Fruit fly (Drosophila melanogaster) whole organism: ENCODE data around the gene Pcd.

Source experiments
- CG8478 ChIP-seq: fragments of >200 bp; optimal IDR thresholded peaks from 2 replicates; lab custom pipeline; 2018; ENCODE audit warnings: inconsistent platforms
- Dll ChIP-seq: fragments of >200 bp; optimal IDR thresholded peaks from 2 replicates; lab custom pipeline; 2017
- pan ChIP-seq: fragments of >200 bp; optimal IDR thresholded peaks from 2 replicates; lab custom pipeline; 2017
- usp ChIP-seq: fragments of >200 bp; optimal IDR thresholded peaks from 2 replicates; lab custom pipeline; 2017; ENCODE audit warnings: missing biosample characterization, missing genetic modification characterization, mixed read lengths

DNA sequence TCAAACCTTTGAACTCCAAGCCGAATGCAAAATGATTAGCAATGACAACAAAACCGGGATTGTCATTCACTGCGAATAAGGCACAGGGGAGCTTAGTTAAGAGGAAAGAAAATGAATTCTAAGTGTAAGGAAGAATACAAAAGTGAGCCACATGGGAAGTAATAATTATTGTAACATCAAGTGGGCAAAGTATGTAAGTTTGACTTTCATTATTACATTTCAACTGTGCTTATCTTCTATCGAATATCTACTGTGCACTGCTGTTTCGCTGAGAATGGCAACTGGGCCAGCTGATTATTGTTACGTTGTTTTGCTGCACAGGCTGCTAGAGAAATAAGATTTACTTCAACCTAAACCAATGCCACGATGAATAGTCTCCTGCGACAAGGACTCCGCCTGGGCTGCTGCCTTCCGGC lies 13.7 kb downstream of the Pcd start, which contains the start of the genes CG7601 and CIA30:
- TF ChIP-seq Dll (lab: Kevin White, UChicago) = no peak
- TF ChIP-seq usp (GFP tag; lab: Kevin White, UChicago) = no peak
- TF ChIP-seq CG8478 (lab: Kevin White, UChicago) = no peak
- TF ChIP-seq pan (lab: Kevin White, UChicago) = no peak
